Fruit fly (Drosophila melanogaster): ENCODE measurements around the gene CG4101.
A peak's percentile ranks its signal among the peaks of the same experiment; 100 is the strongest.

Gene CG4101

dm6 chr3L:16638639-16639388 is 26.5 kb downstream of the CG4101 start:
- TF ChIP-seq Mnt (GFP tag; optimal IDR thresholded peaks at IDR 0.05) (no peak), CG12768 (GFP tag; optimal IDR thresholded peaks at IDR 0.05) (no peak), pad (GFP tag; optimal IDR thresholded peaks at IDR 0.05) (no peak), CG7045 (GFP tag; optimal IDR thresholded peaks at IDR 0.05) (no peak), cnc (optimal IDR thresholded peaks at IDR 0.05) (no peak), CG1620 (GFP tag; optimal IDR thresholded peaks at IDR 0.05) (no peak), tj (GFP tag; optimal IDR thresholded peaks at IDR 0.05) (no peak), CG33017 (tag; optimal IDR thresholded peaks at IDR 0.05) (no peak), CG14711 (tag; optimal IDR thresholded peaks at IDR 0.05) (no peak), Hr96 (GFP tag; optimal IDR thresholded peaks at IDR 0.05) (no peak), CG7101 (tag; optimal IDR thresholded peaks at IDR 0.05) (no peak), toe (GFP tag; optimal IDR thresholded peaks at IDR 0.05) (no peak), CG5204 (GFP tag; optimal IDR thresholded peaks at IDR 0.05) (no peak)

dm6 chr3L:16640509-16641068 is 28.3 kb downstream of the CG4101 start:
- TF ChIP-seq CG5204 (GFP tag; optimal IDR thresholded peaks at IDR 0.05): no peak
- TF ChIP-seq bab1 (GFP tag; optimal IDR thresholded peaks at IDR 0.05): no peak
- no peak for TF ChIP-seq cnc (optimal IDR thresholded peaks at IDR 0.05)
- TF ChIP-seq pad (GFP tag; optimal IDR thresholded peaks at IDR 0.05): no peak
- no peak for TF ChIP-seq Crg-1 (GFP tag; optimal IDR thresholded peaks at IDR 0.05)
- no peak for TF ChIP-seq Mnt (GFP tag; optimal IDR thresholded peaks at IDR 0.05)

dm6 chr3L:16641094-16641493 is 28.8 kb downstream of the CG4101 start:
- TF ChIP-seq CG12768 (GFP tag; optimal IDR thresholded peaks at IDR 0.05): no peak
- no peak for TF ChIP-seq cic (GFP tag; optimal IDR thresholded peaks at IDR 0.05)
- TF ChIP-seq CG14711 (tag; optimal IDR thresholded peaks at IDR 0.05): no peak
- TF ChIP-seq cnc (optimal IDR thresholded peaks at IDR 0.05): no peak
- no peak for TF ChIP-seq CG5204 (GFP tag; optimal IDR thresholded peaks at IDR 0.05)
- TF ChIP-seq CG7101 (tag; optimal IDR thresholded peaks at IDR 0.05): no peak
- no peak for TF ChIP-seq bab1 (GFP tag; optimal IDR thresholded peaks at IDR 0.05)
- no peak for TF ChIP-seq tj (GFP tag; optimal IDR thresholded peaks at IDR 0.05)
- TF ChIP-seq ovo (GFP tag; optimal IDR thresholded peaks at IDR 0.05): no peak
- TF ChIP-seq Clk (GFP tag; optimal IDR thresholded peaks at IDR 0.05): no peak
- TF ChIP-seq Hr96 (GFP tag; optimal IDR thresholded peaks at IDR 0.05): no peak
- no peak for TF ChIP-seq pad (GFP tag; optimal IDR thresholded peaks at IDR 0.05)
- no peak for TF ChIP-seq CG33017 (tag; optimal IDR thresholded peaks at IDR 0.05)
- TF ChIP-seq CG1620 (GFP tag; optimal IDR thresholded peaks at IDR 0.05): no peak
- TF ChIP-seq CG11617 (GFP tag; optimal IDR thresholded peaks at IDR 0.05): no peak
- no peak for TF ChIP-seq Crg-1 (GFP tag; optimal IDR thresholded peaks at IDR 0.05)
- TF ChIP-seq kay (GFP tag; ENCODE audit: borderline replicate concordance): no peak
- TF ChIP-seq CG7045 (GFP tag; optimal IDR thresholded peaks at IDR 0.05): no peak
- no peak for TF ChIP-seq toe (GFP tag; optimal IDR thresholded peaks at IDR 0.05)

dm6 chr3L:16642088-16642507 is 29.8 kb downstream of the CG4101 start:
- TF ChIP-seq cnc (optimal IDR thresholded peaks at IDR 0.05): no peak
- no peak for TF ChIP-seq CG14711 (tag; optimal IDR thresholded peaks at IDR 0.05)
- no peak for TF ChIP-seq kay (GFP tag; ENCODE audit: borderline replicate concordance)
- no peak for TF ChIP-seq Crg-1 (GFP tag; optimal IDR thresholded peaks at IDR 0.05)
- TF ChIP-seq CG5204 (GFP tag; optimal IDR thresholded peaks at IDR 0.05): no peak
- no peak for TF ChIP-seq pad (GFP tag; optimal IDR thresholded peaks at IDR 0.05)

dm6 chr3L:16642954-16643353 is 30.7 kb downstream of the CG4101 start:
- no peak for TF ChIP-seq CG5204 (GFP tag; optimal IDR thresholded peaks at IDR 0.05)
- TF ChIP-seq CG7045 (GFP tag; optimal IDR thresholded peaks at IDR 0.05): no peak
- no peak for TF ChIP-seq Hr96 (GFP tag; optimal IDR thresholded peaks at IDR 0.05)
- no peak for TF ChIP-seq Clk (GFP tag; optimal IDR thresholded peaks at IDR 0.05)
- no peak for TF ChIP-seq toe (GFP tag; optimal IDR thresholded peaks at IDR 0.05)
- no peak for TF ChIP-seq kay (GFP tag; ENCODE audit: borderline replicate concordance)
- no peak for TF ChIP-seq cnc (optimal IDR thresholded peaks at IDR 0.05)
- TF ChIP-seq bab1 (GFP tag; optimal IDR thresholded peaks at IDR 0.05): peak; percentile 70
- TF ChIP-seq CG11617 (GFP tag; optimal IDR thresholded peaks at IDR 0.05): no peak
- TF ChIP-seq pad (GFP tag; optimal IDR thresholded peaks at IDR 0.05): no peak
- TF ChIP-seq CG14711 (tag; optimal IDR thresholded peaks at IDR 0.05): no peak
- TF ChIP-seq Crg-1 (GFP tag; optimal IDR thresholded peaks at IDR 0.05): no peak
- TF ChIP-seq Mnt (GFP tag; optimal IDR thresholded peaks at IDR 0.05): no peak
- TF ChIP-seq ovo (GFP tag; optimal IDR thresholded peaks at IDR 0.05): no peak
- TF ChIP-seq cic (GFP tag; optimal IDR thresholded peaks at IDR 0.05): no peak
- TF ChIP-seq tj (GFP tag; optimal IDR thresholded peaks at IDR 0.05): peak; percentile 82

- TF ChIP-seq Mnt (GFP tag; optimal IDR thresholded peaks at IDR 0.05): no peak
- no peak for TF ChIP-seq cnc (optimal IDR thresholded peaks at IDR 0.05)
- no peak for TF ChIP-seq CG14711 (tag; optimal IDR thresholded peaks at IDR 0.05)
- no peak for TF ChIP-seq Clk (GFP tag; optimal IDR thresholded peaks at IDR 0.05)
- no peak for TF ChIP-seq bab1 (GFP tag; optimal IDR thresholded peaks at IDR 0.05)
- peak; percentile 81 for TF ChIP-seq kay (GFP tag; ENCODE audit: borderline replicate concordance)
- no peak for TF ChIP-seq CG33017 (tag; optimal IDR thresholded peaks at IDR 0.05)
Observed at dm6 chr3L:16644505-16644904, 32.2 kb downstream of the CG4101 start.

Measured in whole organism, adult.